Fruit fly (Drosophila melanogaster): ENCODE data around the gene bsk.

dm6 chr2L:10249655-10250202, 572 bp downstream of the bsk start:
- TF ChIP-seq CG8301 (tag; optimal IDR thresholded peaks at IDR 0.05), result no peak
- no peak for TF ChIP-seq CG9948 (tag; optimal IDR thresholded peaks at IDR 0.05)
- TF ChIP-seq fd96Ca (GFP tag; IDR thresholded peaks at IDR 0.05), result no peak
- no peak for TF ChIP-seq CG10348 (GFP tag; IDR thresholded peaks at IDR 0.05)
- no peak for TF ChIP-seq Pif1A (GFP tag; optimal IDR thresholded peaks at IDR 0.05)
- TF ChIP-seq Snoo (tag; optimal IDR thresholded peaks at IDR 0.05), result no peak
- no peak for TF ChIP-seq CG8159 (tag; optimal IDR thresholded peaks at IDR 0.05)
- TF ChIP-seq CG14655 (GFP tag; optimal IDR thresholded peaks at IDR 0.05), result no peak
- no peak for TF ChIP-seq rn (GFP tag; IDR thresholded peaks at IDR 0.05)
- no peak for TF ChIP-seq Pif1B (GFP tag; optimal IDR thresholded peaks at IDR 0.05)
- TF ChIP-seq EcR (GFP tag; optimal IDR thresholded peaks at IDR 0.05), result no peak
- TF ChIP-seq CG15710 (tag; optimal IDR thresholded peaks at IDR 0.05), result no peak
- no peak for TF ChIP-seq CG12605 (GFP tag; IDR thresholded peaks at IDR 0.05)
